Fruit fly (Drosophila melanogaster) S2 (cell line): ENCODE data around the gene CG18641.

Source experiments
- CG8478 ChIP-seq: fragments of >200 bp; optimal IDR thresholded peaks from 2 replicates; lab custom pipeline; 2018
- CTCF ChIP-seq, 2 experiments: fragments of >200 bp; optimal IDR thresholded peaks; 2 replicates each; lab custom pipeline; 2018

DNA sequence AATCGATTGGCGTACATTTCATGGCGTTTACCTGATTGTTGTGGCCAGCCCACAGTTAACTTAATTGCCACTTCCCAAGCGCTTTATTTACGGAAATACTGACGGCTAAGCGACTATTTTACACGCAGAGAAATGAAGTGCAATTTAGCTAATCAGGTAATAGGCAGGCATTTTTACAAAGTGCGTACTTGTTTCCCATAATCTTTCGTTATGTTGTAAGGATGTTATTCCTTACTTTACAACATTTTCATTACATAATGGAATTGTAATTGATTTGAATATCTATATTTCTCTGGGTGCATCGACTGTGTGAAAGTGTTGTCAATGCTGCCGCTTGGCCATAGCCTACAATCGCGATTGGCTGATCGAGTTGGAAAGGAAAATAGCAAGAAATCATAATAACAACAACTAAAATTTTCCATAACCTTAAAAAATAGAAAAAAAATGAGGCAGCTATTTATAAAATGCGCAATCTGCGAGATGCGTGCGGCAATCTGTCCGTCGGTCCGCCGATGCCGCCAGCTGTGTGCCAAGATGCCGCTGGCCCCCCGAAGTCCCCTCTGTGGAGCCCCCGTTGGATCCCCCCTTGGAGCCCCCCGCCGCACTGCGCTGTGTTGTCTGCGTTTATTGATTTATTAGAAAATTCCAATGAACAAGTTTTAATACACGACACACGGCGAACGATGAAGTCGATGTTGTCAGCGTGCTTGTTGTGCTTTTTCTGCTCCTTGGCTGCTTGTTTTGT is 11.5 kb upstream of the CG18641 start:
- no peak for TF ChIP-seq CTCF (optimal IDR thresholded peaks at IDR 0.05; lab: Kevin White, UChicago)
- TF ChIP-seq CG8478 (lab: Kevin White, UChicago): no peak
